Fruit fly (Drosophila melanogaster) Kc167 (cell line): ENCODE measurements around the gene CG1137.

ENCODE experiments used
- Myc ChIP-seq: fragments of >200 bp; optimal IDR thresholded peaks from 2 replicates; lab custom pipeline; 2017; ENCODE audit warnings: missing external identifiers
- Sin3A ChIP-seq: fragments of >200 bp; optimal IDR thresholded peaks from 2 replicates; lab custom pipeline; 2018; ENCODE audit warnings: missing external identifiers
- h ChIP-seq: fragments of >200 bp; optimal IDR thresholded peaks from 3 replicates; lab custom pipeline; 2018; ENCODE audit warnings: missing external identifiers
- insv ChIP-seq: fragments of >200 bp; optimal IDR thresholded peaks from 3 replicates; lab custom pipeline; 2018; ENCODE audit warnings: missing external identifiers
- psq ChIP-seq: fragments of >200 bp; optimal IDR thresholded peaks from 2 replicates; lab custom pipeline; 2017; ENCODE audit warnings: missing external identifiers
- ttk ChIP-seq: sonication (Bioruptor generic); optimal IDR thresholded peaks from 2 replicates; lab custom pipeline; 2017; ENCODE audit warnings: missing external identifiers

DNA sequence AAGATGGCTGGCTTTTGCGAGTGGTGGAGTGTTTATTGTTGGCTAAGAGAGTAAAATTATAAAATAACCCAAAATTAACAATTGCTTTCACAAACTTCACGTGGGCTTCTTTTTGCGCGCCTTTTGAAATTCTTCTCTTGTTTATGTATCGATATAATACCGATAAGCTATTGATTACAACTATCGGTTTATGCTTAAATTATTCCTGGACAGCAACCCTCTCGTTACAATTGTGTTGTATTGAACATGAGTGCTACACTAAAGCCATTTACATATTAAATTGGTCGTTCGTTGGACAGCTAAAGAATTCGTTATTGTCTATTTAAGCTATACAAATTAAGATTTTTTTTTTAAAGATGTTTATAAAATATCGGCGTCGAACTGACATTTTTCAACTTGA, 26.1 kb downstream of the CG1137 start:
- no peak for TF ChIP-seq Myc (lab: Kevin White, UChicago)
- TF ChIP-seq ttk (lab: Kevin White, UChicago): no peak
- TF ChIP-seq h: no peak
- TF ChIP-seq psq (lab: Kevin White, UChicago): no peak
- TF ChIP-seq Sin3A (lab: Kevin White, UChicago): no peak
- no peak for TF ChIP-seq insv (lab: Kevin White, UChicago)
